Worm (Caenorhabditis elegans) whole organism, young adult: Measurements from ENCODE around the gene C26E6.12.

Experiments used
- F37B4.10 ChIP-seq: fragments of 200-800 bp; sonication (Bioruptor generic); IDR thresholded peaks from 2 replicates; pipeline ENCODE4 v1.3.6; 2022; ENCODE audit warnings: missing genetic modification characterization, missing compliant biosample characterization
- Y53G8AR.9 ChIP-seq: fragments of 200-800 bp; sonication (Bioruptor generic); conservative IDR thresholded peaks from 2 replicates; pipeline ENCODE4 v1.3.6; 2022; ENCODE audit warnings: missing genetic modification reagents, missing genetic modification characterization, missing compliant biosample characterization
- Y56A3A.18 ChIP-seq: fragments of 200-800 bp; sonication (Bioruptor generic); IDR thresholded peaks from 2 replicates; pipeline ENCODE4 v1.3.6; 2022; ENCODE audit warnings: missing genetic modification reagents, missing genetic modification characterization, missing compliant biosample characterization
- ZK185.1 ChIP-seq: sonication (generic microtip); optimal IDR thresholded peaks from 2 replicates; lab custom pipeline; 2016; ENCODE audit warnings: mild to moderate bottlenecking, missing genetic modification characterization, missing compliant biosample characterization; ENCODE audit not compliant: poor library complexity, severe bottlenecking
- aptf-2 ChIP-seq: fragments of 200-800 bp; sonication (Bioruptor generic); conservative IDR thresholded peaks from 2 replicates; pipeline ENCODE4 v1.3.6; 2022; ENCODE audit warnings: missing genetic modification reagents, missing genetic modification characterization, missing compliant biosample characterization
- athp-1 ChIP-seq: sonication (generic microtip); optimal IDR thresholded peaks from 2 replicates; lab custom pipeline; 2017; ENCODE audit warnings: mild to moderate bottlenecking, missing genetic modification characterization, missing compliant biosample characterization
- attf-3 ChIP-seq: fragments of 200-800 bp; sonication (Bioruptor generic); conservative IDR thresholded peaks from 2 replicates; pipeline ENCODE4 v1.3.6; 2022; ENCODE audit warnings: missing genetic modification reagents, missing genetic modification characterization, missing compliant biosample characterization
- attf-5 ChIP-seq: fragments of 200-800 bp; sonication (Bioruptor generic); optimal IDR thresholded peaks from 2 replicates; lab custom pipeline; 2018; ENCODE audit warnings: mild to moderate bottlenecking, missing genetic modification characterization, missing compliant biosample characterization
- cebp-2 ChIP-seq: fragments of 200-800 bp; sonication (Bioruptor generic); IDR thresholded peaks from 2 replicates; pipeline ENCODE4 v1.3.6; 2022; ENCODE audit warnings: missing genetic modification characterization, missing compliant biosample characterization
- ceh-91 ChIP-seq: fragments of 200-800 bp; sonication (Bioruptor generic); IDR thresholded peaks from 2 replicates; pipeline ENCODE4 v1.3.6; 2022; ENCODE audit warnings: missing genetic modification reagents, missing genetic modification characterization, missing compliant biosample characterization
- chd-7 ChIP-seq: sonication (generic microtip); optimal IDR thresholded peaks from 2 replicates; lab custom pipeline; 2016; ENCODE audit warnings: mild to moderate bottlenecking, missing genetic modification characterization, moderate library complexity, missing compliant biosample characterization
- die-1 ChIP-seq: sonication (generic microtip); optimal IDR thresholded peaks from 2 replicates; lab custom pipeline; 2016; ENCODE audit warnings: missing genotype, mild to moderate bottlenecking, missing genetic modification characterization, missing compliant biosample characterization
- dox-1 ChIP-seq: fragments of 200-800 bp; sonication (Bioruptor generic); IDR thresholded peaks from 2 replicates; pipeline ENCODE4 v1.3.6; 2022; ENCODE audit warnings: missing genetic modification reagents, missing genetic modification characterization, missing compliant biosample characterization
- dpff-1 ChIP-seq: sonication (generic microtip); optimal IDR thresholded peaks from 2 replicates; lab custom pipeline; 2017; ENCODE audit warnings: mild to moderate bottlenecking, missing genetic modification characterization, missing compliant biosample characterization
- egl-18 ChIP-seq: fragments of 200-800 bp; sonication (Bioruptor generic); IDR thresholded peaks from 2 replicates; pipeline ENCODE4 v1.3.6; 2022; ENCODE audit warnings: missing genetic modification reagents, missing genetic modification characterization, missing compliant biosample characterization
- egl-44 ChIP-seq: fragments of 200-800 bp; sonication (Bioruptor generic); IDR thresholded peaks from 2 replicates; pipeline ENCODE4 v1.3.6; 2022; ENCODE audit warnings: missing genetic modification reagents, missing genetic modification characterization, missing compliant biosample characterization
- ekl-4 ChIP-seq: fragments of 200-800 bp; sonication (Bioruptor generic); IDR thresholded peaks from 2 replicates; pipeline ENCODE4 v1.3.6; 2022; ENCODE audit warnings: missing genetic modification reagents, missing genetic modification characterization, missing compliant biosample characterization
- ets-4 ChIP-seq: fragments of 200-800 bp; sonication (Bioruptor generic); optimal IDR thresholded peaks from 2 replicates; lab custom pipeline; 2018; ENCODE audit warnings: mild to moderate bottlenecking, missing genetic modification characterization, missing compliant biosample characterization
- hrde-1 ChIP-seq: sonication (generic microtip); optimal IDR thresholded peaks from 2 replicates; lab custom pipeline; 2016; ENCODE audit warnings: missing genetic modification characterization, mild to moderate bottlenecking, missing compliant biosample characterization, moderate library complexity, missing genotype, missing genetic modification reagents, borderline replicate concordance
- lag-1 ChIP-seq: fragments of 200-800 bp; sonication (Bioruptor generic); IDR thresholded peaks from 2 replicates; pipeline ENCODE4 v1.3.6; 2022; ENCODE audit warnings: missing genetic modification reagents, missing genetic modification characterization, missing compliant biosample characterization
- let-607 ChIP-seq, 2 experiments: fragments of 200-800 bp in 1 of 2; sonication (Bioruptor generic) in 1 of 2; sonication (generic microtip) in 1 of 2; optimal IDR thresholded peaks; 2 replicates each; lab custom pipeline; 2016 to 2018; ENCODE audit warnings: mild to moderate bottlenecking in 2 of 2, missing compliant biosample characterization in 2 of 2, missing genetic modification characterization in 2 of 2, moderate library complexity in 2 of 2, missing genotype in 1 of 2
- lin-26 ChIP-seq: fragments of 200-800 bp; sonication (Bioruptor generic); IDR thresholded peaks from 2 replicates; pipeline ENCODE4 v1.3.6; 2022; ENCODE audit warnings: missing genetic modification reagents, missing genetic modification characterization, missing compliant biosample characterization
- lin-40 ChIP-seq: sonication (generic microtip); optimal IDR thresholded peaks from 2 replicates; lab custom pipeline; 2016; ENCODE audit warnings: missing genetic modification characterization, mild to moderate bottlenecking, missing compliant biosample characterization, missing genotype, missing genetic modification reagents
- lir-1 ChIP-seq: fragments of 200-800 bp; sonication (Bioruptor generic); conservative IDR thresholded peaks from 2 replicates; pipeline ENCODE4 v1.3.6; 2022; ENCODE audit warnings: missing genetic modification reagents, missing genetic modification characterization, missing compliant biosample characterization
- lsl-1 ChIP-seq: fragments of 200-800 bp; sonication (Bioruptor generic); optimal IDR thresholded peaks from 2 replicates; lab custom pipeline; 2018; ENCODE audit warnings: mild to moderate bottlenecking, missing genetic modification characterization, moderate library complexity, missing compliant biosample characterization
- madf-3 ChIP-seq: fragments of 200-800 bp; sonication (Bioruptor generic); IDR thresholded peaks from 2 replicates; pipeline ENCODE4 v1.3.6; 2022; ENCODE audit warnings: missing genetic modification reagents, missing genetic modification characterization, missing compliant biosample characterization
- mel-28 ChIP-seq: sonication (generic microtip); optimal IDR thresholded peaks from 2 replicates; lab custom pipeline; 2016; ENCODE audit warnings: borderline replicate concordance, mild to moderate bottlenecking, missing genetic modification characterization, missing compliant biosample characterization
- nfyb-1 ChIP-seq: fragments of 200-800 bp; sonication (Bioruptor generic); IDR thresholded peaks from 2 replicates; pipeline ENCODE4 v1.3.6; 2022; ENCODE audit warnings: missing genetic modification reagents, missing genetic modification characterization, missing compliant biosample characterization
- nhr-179 ChIP-seq: sonication (generic microtip); optimal IDR thresholded peaks from 2 replicates; lab custom pipeline; 2016; ENCODE audit warnings: mild to moderate bottlenecking, missing genetic modification characterization, missing compliant biosample characterization
- nhr-27 ChIP-seq: fragments of 200-800 bp; sonication (Bioruptor generic); optimal IDR thresholded peaks from 2 replicates; lab custom pipeline; 2018; ENCODE audit warnings: mild to moderate bottlenecking, missing genetic modification characterization, moderate library complexity, missing compliant biosample characterization
- nhr-80 ChIP-seq: sonication (generic microtip); optimal IDR thresholded peaks from 2 replicates; lab custom pipeline; 2016; ENCODE audit warnings: missing genetic modification characterization, missing compliant biosample characterization
- nhr-90 ChIP-seq: sonication (generic microtip); optimal IDR thresholded peaks from 2 replicates; lab custom pipeline; 2016; ENCODE audit warnings: missing genotype, mild to moderate bottlenecking, missing genetic modification characterization, missing compliant biosample characterization
- sdz-38 ChIP-seq: sonication (generic microtip); optimal IDR thresholded peaks from 2 replicates; lab custom pipeline; 2016; ENCODE audit warnings: missing genotype, missing genetic modification characterization, missing compliant biosample characterization
- unc-130 ChIP-seq: sonication (generic microtip); optimal IDR thresholded peaks from 2 replicates; lab custom pipeline; 2016; ENCODE audit warnings: missing genetic modification reagents, missing genetic modification characterization, missing compliant biosample characterization
- unc-62 ChIP-seq: fragments of 150-350 bp; optimal IDR thresholded peaks from 2 replicates; lab custom pipeline; 2014; ENCODE audit warnings: missing biosample characterization, missing genetic modification reagents, missing genetic modification characterization
- zim-3 ChIP-seq: sonication (generic microtip); optimal IDR thresholded peaks from 2 replicates; lab custom pipeline; 2017; ENCODE audit warnings: mild to moderate bottlenecking, missing genetic modification characterization, moderate library complexity, missing compliant biosample characterization
- ztf-22 ChIP-seq: fragments of 200-800 bp; sonication (Bioruptor generic); optimal IDR thresholded peaks from 2 replicates; lab custom pipeline; 2018; ENCODE audit warnings: mild to moderate bottlenecking, missing genetic modification characterization, moderate library complexity, missing compliant biosample characterization
- ztf-25 ChIP-seq: fragments of 200-800 bp; sonication (Bioruptor generic); IDR thresholded peaks from 2 replicates; pipeline ENCODE4 v1.3.6; 2022; ENCODE audit warnings: missing genetic modification reagents, missing genetic modification characterization, missing compliant biosample characterization
- ztf-3 ChIP-seq: fragments of 200-800 bp; sonication (Bioruptor generic); optimal IDR thresholded peaks from 2 replicates; lab custom pipeline; 2018; ENCODE audit warnings: mild to moderate bottlenecking, missing genetic modification characterization, missing compliant biosample characterization

Gene C26E6.12

ce11 chrIII:4899728-4900127 lies 32.3 kb downstream of the C26E6.12 start (continued):
- peak; percentile 73; the same call in 1 of the 2 replicates for TF ChIP-seq aptf-2 (GFP tag; lab: Robert Waterston, UW)
- peak; percentile 99 for TF ChIP-seq ztf-22
- no peak for TF ChIP-seq nhr-179 (tag; lab: Kevin White, UChicago)
- TF ChIP-seq lag-1 = peak; percentile 86; the same call in 1 of the 2 replicates
- peak; percentile 96 for TF ChIP-seq lir-1 (GFP tag; lab: Robert Waterston, UW)
- peak; percentile 77 for TF ChIP-seq unc-62 (GFP tag; lab: Kevin White, UChicago)
- peak; percentile 99 for TF ChIP-seq nfyb-1 (GFP tag; lab: Robert Waterston, UW)
- TF ChIP-seq let-607 (tag; optimal IDR thresholded peaks at IDR 0.05; lab: Kevin White, UChicago) = peak; percentile 94 to 95
- 0 out of 2 replicates have a peak, but pooled peaks have one; percentile 70 for TF ChIP-seq ztf-25
- TF ChIP-seq, all 124 proteins: peak for 96

ce11 chrIII:4899035-4899578 lies 32.9 kb downstream of the C26E6.12 start, which contains the start of gene nhl-2:
TSS of gene nhl-2 (minus strand) at chrIII:4899085.
- no peak for TF ChIP-seq lin-40 (tag; lab: Kevin White, UChicago)
- no peak for TF ChIP-seq dox-1 (GFP tag; lab: Robert Waterston, UW)
- TF ChIP-seq madf-3 (GFP tag; lab: Robert Waterston, UW) = no peak
- TF ChIP-seq ekl-4 (GFP tag; lab: Robert Waterston, UW) = no peak
- no peak for TF ChIP-seq attf-3 (GFP tag; lab: Robert Waterston, UW)
- no peak for TF ChIP-seq let-607 (tag; optimal IDR thresholded peaks at IDR 0.05; lab: Kevin White, UChicago)
- no peak for TF ChIP-seq sdz-38
- no peak for TF ChIP-seq egl-44
- no peak for TF ChIP-seq ceh-91 (GFP tag; lab: Robert Waterston, UW)
- TF ChIP-seq nhr-90 (tag; lab: Kevin White, UChicago) = no peak
- no peak for TF ChIP-seq nhr-80 (tag; lab: Kevin White, UChicago)
- TF ChIP-seq egl-18 (GFP tag; lab: Robert Waterston, UW) = no peak
- TF ChIP-seq nhr-27 (tag; lab: Kevin White, UChicago) = no peak
- TF ChIP-seq ZK185.1 (tag; lab: Kevin White, UChicago) = no peak
- TF ChIP-seq Y53G8AR.9 (GFP tag; lab: Robert Waterston, UW) = no peak
- TF ChIP-seq F37B4.10 (GFP tag; lab: Robert Waterston, UW) = no peak
- no peak for TF ChIP-seq cebp-2 (GFP tag; lab: Robert Waterston, UW)
- no peak for TF ChIP-seq chd-7
- TF ChIP-seq ets-4 (GFP tag; lab: Kevin White, UChicago) = no peak
- TF ChIP-seq die-1 (tag; lab: Kevin White, UChicago) = no peak
- TF ChIP-seq, all 124 proteins: peak for 0

- TF ChIP-seq nhr-179 (tag; lab: Kevin White, UChicago) (no peak), ztf-3 (no peak), Y56A3A.18 (no peak), athp-1 (tag; lab: Kevin White, UChicago) (no peak), lsl-1 (GFP tag; lab: Kevin White, UChicago) (no peak), mel-28 (tag; lab: Kevin White, UChicago) (no peak), attf-5 (GFP tag; lab: Kevin White, UChicago) (no peak), lin-26 (GFP tag; lab: Robert Waterston, UW) (no peak), lin-40 (tag; lab: Kevin White, UChicago) (no peak), nhr-90 (tag; lab: Kevin White, UChicago) (no peak), unc-130 (GFP tag; lab: Kevin White, UChicago) (no peak), dpff-1 (tag; lab: Kevin White, UChicago) (no peak), zim-3 (tag; lab: Kevin White, UChicago) (no peak), hrde-1 (no peak)
Measured at ce11 chrIII:4895313-4895712, 36.7 kb downstream of the C26E6.12 start.
